Worm (Caenorhabditis elegans) whole organism, midembryonic: Measurements from ENCODE around the gene fmo-2.

ENCODE experiments used
- T22C8.4 ChIP-seq: fragments of 200-800 bp; sonication (Bioruptor generic); IDR thresholded peaks from 2 replicates; pipeline ENCODE4 v1.3.6; 2022; ENCODE audit warnings: missing genetic modification characterization, missing compliant biosample characterization
- flt-1 ChIP-seq: fragments of 200-800 bp; sonication (Bioruptor generic); IDR thresholded peaks from 2 replicates; pipeline ENCODE4 v1.3.6; 2022; ENCODE audit warnings: missing genetic modification characterization, missing compliant biosample characterization
- ref-1 ChIP-seq: fragments of 200-800 bp; sonication (Bioruptor generic); conservative IDR thresholded peaks from 2 replicates; pipeline ENCODE4 v1.3.6; 2022; ENCODE audit warnings: missing genetic modification reagents, missing genetic modification characterization, missing compliant biosample characterization

DNA sequence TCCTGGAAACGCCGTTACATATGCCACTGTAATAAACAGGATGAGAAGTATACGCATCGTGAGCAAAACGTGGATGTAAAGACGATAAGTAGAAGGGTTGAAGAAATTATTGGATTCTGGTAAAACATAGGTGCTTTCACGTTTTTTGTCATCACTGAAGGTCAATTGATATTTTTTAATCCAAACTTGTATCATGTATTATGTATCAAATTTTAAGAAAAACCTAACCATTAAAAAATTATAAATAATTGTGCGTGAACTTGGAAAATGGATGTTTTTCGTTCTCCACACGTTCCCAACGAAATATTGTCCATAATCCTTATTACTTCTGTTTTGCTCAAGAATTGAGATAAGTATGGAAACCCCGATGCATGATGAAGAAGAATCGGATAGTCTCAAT is 7.8 kb downstream of the fmo-2 start, which contains the start of gene R102.8:
- TF ChIP-seq T22C8.4 (GFP tag; lab: Robert Waterston, UW): no peak
- no peak for TF ChIP-seq flt-1 (GFP tag; lab: Robert Waterston, UW)
- TF ChIP-seq ref-1 (GFP tag; lab: Robert Waterston, UW): no peak
